Worm (Caenorhabditis elegans) whole organism, early embryonic: ENCODE results near the gene ptd-2.

ENCODE experiments used
- aly-1 ChIP-seq: sonication (generic microtip); optimal IDR thresholded peaks from 2 replicates; lab custom pipeline; 2016; ENCODE audit warnings: missing genetic modification characterization, missing compliant biosample characterization
- ama-1 ChIP-seq: fragments of 150-350 bp; optimal IDR thresholded peaks from 2 replicates; lab custom pipeline; 2014
- ceh-13 ChIP-seq: fragments of 200-800 bp; sonication (Bioruptor generic); optimal IDR thresholded peaks from 2 replicates; lab custom pipeline; 2018; ENCODE audit warnings: mild to moderate bottlenecking, missing genetic modification characterization, missing compliant biosample characterization
- flt-1 ChIP-seq: fragments of 200-800 bp; sonication (Bioruptor generic); IDR thresholded peaks from 2 replicates; pipeline ENCODE4 v1.3.6; 2022; ENCODE audit warnings: missing genetic modification characterization, missing compliant biosample characterization
- hmg-4 ChIP-seq: fragments of 200-800 bp; sonication (Bioruptor generic); optimal IDR thresholded peaks from 2 replicates; lab custom pipeline; 2018; ENCODE audit warnings: mild to moderate bottlenecking, missing genetic modification characterization, missing compliant biosample characterization
- hnd-1 ChIP-seq: sonication (generic microtip); optimal IDR thresholded peaks from 2 replicates; lab custom pipeline; 2016; ENCODE audit warnings: missing genetic modification characterization, missing compliant biosample characterization
- sea-1 ChIP-seq: fragments of 200-800 bp; sonication (Bioruptor generic); conservative IDR thresholded peaks from 2 replicates; pipeline ENCODE4 v1.3.6; 2022; ENCODE audit warnings: missing genetic modification characterization, missing compliant biosample characterization
- tbx-11 ChIP-seq: fragments of 200-800 bp; sonication (Bioruptor generic); IDR thresholded peaks from 2 replicates; pipeline ENCODE4 v1.3.6; 2022; ENCODE audit warnings: missing genetic modification characterization, missing compliant biosample characterization
- tbx-37 ChIP-seq: fragments of 200-800 bp; sonication (Bioruptor generic); conservative IDR thresholded peaks from 2 replicates; pipeline ENCODE4 v1.3.6; 2022; ENCODE audit warnings: missing genetic modification reagents, missing genetic modification characterization, missing compliant biosample characterization
- tra-4 ChIP-seq: sonication (generic microtip); optimal IDR thresholded peaks from 2 replicates; lab custom pipeline; 2017; ENCODE audit warnings: missing genetic modification characterization, missing compliant biosample characterization

- no peak for TF ChIP-seq ama-1 (lab: Kevin White, UChicago)
- no peak for TF ChIP-seq hmg-4
- TF ChIP-seq tbx-37 (GFP tag; lab: Robert Waterston, UW): no peak
- TF ChIP-seq tbx-11: no peak
- no peak for TF ChIP-seq sea-1
- TF ChIP-seq aly-1 (tag; lab: Kevin White, UChicago): no peak
- TF ChIP-seq flt-1 (GFP tag; lab: Robert Waterston, UW): no peak
- TF ChIP-seq tra-4 (tag; lab: Kevin White, UChicago): no peak
- no peak for TF ChIP-seq hnd-1 (tag; lab: Kevin White, UChicago)
- TF ChIP-seq ceh-13: no peak
Observed at ce11 chrV:9282110-9282509, 32.1 kb downstream of the ptd-2 start, which contains the start of gene hlh-10.
